Worm (Caenorhabditis elegans): ENCODE results near the gene T28D9.11.

ce11 chrII:6491817-6492452, at the start of gene T28D9.11, which contains the start of gene T28D9.1:
- TF ChIP-seq hlh-30 (tag; optimal IDR thresholded peaks at IDR 0.05; ENCODE audit: insufficient read depth) (peak; percentile 22), skn-1 (tag; optimal IDR thresholded peaks at IDR 0.05) (no peak), arid-1 (GFP tag; conservative IDR thresholded peaks at IDR 0.05) (no peak), nhr-77 (tag; optimal IDR thresholded peaks at IDR 0.05) (no peak), dve-1 (tag; optimal IDR thresholded peaks at IDR 0.05; ENCODE audit: insufficient read depth) (no peak), mep-1 (tag; optimal IDR thresholded peaks at IDR 0.05) (peak; percentile 85), ama-1 (optimal IDR thresholded peaks at IDR 0.05) (no peak), Y105C5A.15 (GFP tag; IDR thresholded peaks at IDR 0.05) (no peak), set-16 (GFP tag; IDR thresholded peaks at IDR 0.05) (peak; percentile 97), unc-130 (GFP tag; optimal IDR thresholded peaks at IDR 0.05) (no peak)
